Worm (Caenorhabditis elegans): ENCODE data around the gene spc-1.

- no peak for TF ChIP-seq pha-4 (tag; optimal IDR thresholded peaks at IDR 0.05)
- no peak for TF ChIP-seq nhr-28 (tag; optimal IDR thresholded peaks at IDR 0.05)
- TF ChIP-seq cnd-1 (tag; optimal IDR thresholded peaks at IDR 0.05) = no peak
- no peak for TF ChIP-seq lsy-2 (tag; optimal IDR thresholded peaks at IDR 0.05)
- no peak for TF ChIP-seq ztf-11 (tag; optimal IDR thresholded peaks at IDR 0.05)
- no peak for TF ChIP-seq blmp-1 (tag; optimal IDR thresholded peaks at IDR 0.05)
- no peak for TF ChIP-seq nhr-237 (tag; optimal IDR thresholded peaks at IDR 0.05)
Observed at ce11 chrX:3155111-3155843, 28.4 kb upstream of the spc-1 start.
